Fruit fly (Drosophila melanogaster) whole organism, embryonic: ENCODE results near the gene CG13359.

Source experiments
- B-H2 ChIP-seq: fragments of 200-800 bp; sonication (Bioruptor generic); optimal IDR thresholded peaks from 2 replicates; lab custom pipeline; 2018; ENCODE audit warnings: missing biosample characterization, mild to moderate bottlenecking, missing genetic modification characterization
- CG10147 ChIP-seq: fragments of 200-800 bp; sonication (Bioruptor generic); optimal IDR thresholded peaks from 2 replicates; lab custom pipeline; 2019; ENCODE audit warnings: missing biosample characterization, mild to moderate bottlenecking, missing genetic modification characterization, moderate library complexity
- CG10431 ChIP-seq: fragments of 200-800 bp; sonication (Bioruptor generic); optimal IDR thresholded peaks from 3 replicates; lab custom pipeline; 2018; ENCODE audit warnings: missing biosample characterization, mild to moderate bottlenecking, missing genetic modification characterization
- CG12942 ChIP-seq: fragments of 200-800 bp; sonication (Bioruptor generic); optimal IDR thresholded peaks from 3 replicates; lab custom pipeline; 2016; ENCODE audit warnings: missing biosample characterization, missing genetic modification characterization
- CG17186 ChIP-seq: fragments of 200-800 bp; sonication (Bioruptor generic); optimal IDR thresholded peaks from 3 replicates; lab custom pipeline; 2017; ENCODE audit warnings: missing biosample characterization, missing genetic modification reagents, missing genetic modification characterization
- CG17912 ChIP-seq: fragments of 200-800 bp; sonication (Bioruptor generic); optimal IDR thresholded peaks from 2 replicates; lab custom pipeline; 2018; ENCODE audit warnings: missing biosample characterization, mild to moderate bottlenecking, missing genetic modification characterization
- CG32767 ChIP-seq: fragments of 200-800 bp; sonication (Bioruptor generic); IDR thresholded peaks from 2 replicates; pipeline ENCODE4 v1.3.6; 2022; ENCODE audit warnings: missing biosample characterization, missing genetic modification characterization
- CG34224 ChIP-seq: fragments of 200-800 bp; sonication (Bioruptor generic); IDR thresholded peaks from 3 replicates; pipeline ENCODE4 v1.3.6; 2022; ENCODE audit warnings: missing biosample characterization, missing genetic modification characterization; ENCODE audit not compliant: partially characterized antibody
- CG3726 ChIP-seq: fragments of 200-800 bp; sonication (Bioruptor generic); IDR thresholded peaks from 3 replicates; pipeline ENCODE4, ENCODE4 v1.3.6; 2022; ENCODE audit warnings: missing biosample characterization, missing genetic modification characterization
- CG4282 ChIP-seq: fragments of 200-800 bp; sonication (Bioruptor generic); optimal IDR thresholded peaks from 2 replicates; lab custom pipeline; 2016; ENCODE audit warnings: missing biosample characterization, missing genetic modification characterization
- CG43689 ChIP-seq: fragments of 200-800 bp; sonication (Bioruptor generic); IDR thresholded peaks from 2 replicates; pipeline ENCODE4 v1.3.6; 2022; ENCODE audit warnings: missing biosample characterization, missing genetic modification characterization
- CG6689 ChIP-seq: fragments of 200-800 bp; sonication (Bioruptor generic); IDR thresholded peaks from 2 replicates; pipeline ENCODE4 v1.3.6; 2022; ENCODE audit warnings: missing biosample characterization, missing genetic modification characterization
- CG6765 ChIP-seq: fragments of 200-800 bp; sonication (Bioruptor generic); optimal IDR thresholded peaks from 3 replicates; lab custom pipeline; 2017; ENCODE audit warnings: missing biosample characterization, mild to moderate bottlenecking, missing genetic modification characterization
- CG7372 ChIP-seq: fragments of 200-800 bp; sonication (Bioruptor generic); IDR thresholded peaks from 2 replicates; pipeline ENCODE4 v1.3.6; 2022; ENCODE audit warnings: missing biosample characterization, missing genetic modification characterization
- CG7928 ChIP-seq: fragments of 200-800 bp; sonication (Bioruptor generic); optimal IDR thresholded peaks from 2 replicates; lab custom pipeline; 2017; ENCODE audit warnings: missing biosample characterization, mild to moderate bottlenecking, missing genetic modification characterization
- CoRest ChIP-seq: fragments of 200-800 bp; sonication (Bioruptor generic); optimal IDR thresholded peaks from 3 replicates; lab custom pipeline; 2018; ENCODE audit warnings: missing biosample characterization, mild to moderate bottlenecking, missing genetic modification characterization, moderate library complexity
- Dad ChIP-seq: fragments of 200-800 bp; sonication (Bioruptor generic); optimal IDR thresholded peaks from 3 replicates; lab custom pipeline; 2016; ENCODE audit warnings: missing biosample characterization, missing genetic modification characterization
- Drgx ChIP-seq: fragments of 200-800 bp; sonication (Bioruptor generic); IDR thresholded peaks from 2 replicates; pipeline ENCODE4 v1.3.6; 2022; ENCODE audit warnings: missing biosample characterization, missing genetic modification characterization
- Elba2 ChIP-seq: fragments of 200-800 bp; sonication (Bioruptor generic); optimal IDR thresholded peaks from 3 replicates; lab custom pipeline; 2016; ENCODE audit warnings: missing biosample characterization, missing genetic modification characterization
- HLH4C ChIP-seq: fragments of 200-800 bp; sonication (Bioruptor generic); IDR thresholded peaks from 3 replicates; pipeline ENCODE4 v1.3.6; 2022; ENCODE audit warnings: missing biosample characterization, missing genetic modification characterization; ENCODE audit not compliant: partially characterized antibody
- Hey ChIP-seq: fragments of 200-800 bp; sonication (Bioruptor generic); optimal IDR thresholded peaks from 3 replicates; lab custom pipeline; 2018; ENCODE audit warnings: missing biosample characterization, mild to moderate bottlenecking, missing genetic modification characterization
- MBD-R2 ChIP-seq: fragments of 200-800 bp; sonication (Bioruptor generic); IDR thresholded peaks from 2 replicates; pipeline ENCODE4 v1.3.6; 2022; ENCODE audit warnings: missing biosample characterization, missing genetic modification characterization
- Opbp ChIP-seq: fragments of 200-800 bp; sonication (Bioruptor generic); IDR thresholded peaks from 3 replicates; pipeline ENCODE4 v1.3.6; 2022; ENCODE audit warnings: missing biosample characterization, missing genetic modification characterization; ENCODE audit not compliant: partially characterized antibody
- Scr ChIP-seq: fragments of 200-800 bp; sonication (Bioruptor generic); IDR thresholded peaks from 2 replicates; pipeline ENCODE4 v1.3.6; 2022; ENCODE audit warnings: missing biosample characterization, missing genetic modification characterization; ENCODE audit not compliant: partially characterized antibody
- Sry-β ChIP-seq: fragments of 200-800 bp; sonication (Bioruptor generic); optimal IDR thresholded peaks from 2 replicates; lab custom pipeline; 2018; ENCODE audit warnings: missing biosample characterization, mild to moderate bottlenecking, missing genetic modification characterization, moderate library complexity
- Sry-δ ChIP-seq: fragments of 200-800 bp; sonication (Bioruptor generic); optimal IDR thresholded peaks from 2 replicates; lab custom pipeline; 2016; ENCODE audit warnings: missing biosample characterization, missing genetic modification characterization
- ase ChIP-seq: fragments of 200-800 bp; sonication (Bioruptor generic); IDR thresholded peaks from 3 replicates; pipeline ENCODE4 v1.3.6; 2022; ENCODE audit warnings: missing biosample characterization, missing genetic modification characterization
- bbx ChIP-seq: fragments of 200-800 bp; sonication (Bioruptor generic); IDR thresholded peaks from 2 replicates; pipeline ENCODE4 v1.3.6; 2022; ENCODE audit warnings: missing biosample characterization, missing genetic modification characterization; ENCODE audit not compliant: partially characterized antibody
- bowl ChIP-seq: fragments of 200-800 bp; sonication (Bioruptor generic); IDR thresholded peaks from 2 replicates; pipeline ENCODE4 v1.3.6; 2022; ENCODE audit warnings: missing biosample characterization, missing genetic modification characterization
- exex ChIP-seq: fragments of 200-800 bp; sonication (Bioruptor generic); optimal IDR thresholded peaks from 4 replicates; lab custom pipeline; 2018; ENCODE audit warnings: missing biosample characterization, mild to moderate bottlenecking, missing genetic modification characterization, moderate library complexity
- gsb-n ChIP-seq: fragments of 200-800 bp; sonication (Bioruptor generic); optimal IDR thresholded peaks from 3 replicates; lab custom pipeline; 2018; ENCODE audit warnings: missing biosample characterization, mild to moderate bottlenecking, missing genetic modification characterization
- gt ChIP-seq: fragments of 200-800 bp; sonication (Bioruptor generic); IDR thresholded peaks from 2 replicates; pipeline ENCODE4 v1.3.6; 2022; ENCODE audit warnings: missing biosample characterization, missing genetic modification characterization
- hkb ChIP-seq, 2 experiments: fragments of 200-800 bp in 1 of 2; fragments of >200 bp in 1 of 2; sonication (Bioruptor generic) in 1 of 2; IDR thresholded peaks in 1 of 2; optimal IDR thresholded peaks in 1 of 2; 2 replicates each; pipeline versions ENCODE4 v1.3.6 to Lab custom; 2017 to 2022; ENCODE audit warnings: missing biosample characterization in 1 of 2, missing genetic modification characterization in 1 of 2
- insv ChIP-seq, 2 experiments: fragments of 200-800 bp; sonication (Bioruptor generic); optimal IDR thresholded peaks; 3 replicates each; lab custom pipeline; 2016 to 2018; ENCODE audit warnings: missing biosample characterization in 2 of 2, missing genetic modification characterization in 2 of 2
- jumu ChIP-seq: fragments of 200-800 bp; sonication (Bioruptor generic); optimal IDR thresholded peaks from 3 replicates; lab custom pipeline; 2016; ENCODE audit warnings: missing biosample characterization, missing genetic modification characterization
- ken ChIP-seq: fragments of 200-800 bp; sonication (Bioruptor generic); IDR thresholded peaks from 3 replicates; pipeline ENCODE4 v1.3.6; 2022; ENCODE audit warnings: missing biosample characterization, missing genetic modification characterization
- kni ChIP-seq: fragments of 200-800 bp; sonication (Bioruptor generic); optimal IDR thresholded peaks from 3 replicates; lab custom pipeline; 2017; ENCODE audit warnings: mild to moderate bottlenecking, missing biosample characterization, missing genetic modification reagents, missing genetic modification characterization
- knrl ChIP-seq: fragments of 200-800 bp; sonication (Bioruptor generic); IDR thresholded peaks from 3 replicates; pipeline ENCODE4 v1.3.6; 2022; ENCODE audit warnings: missing biosample characterization, missing genetic modification characterization; ENCODE audit not compliant: partially characterized antibody
- pan ChIP-seq, 4 experiments: fragments of >200 bp in 3 of 4; fragments of 200-800 bp in 1 of 4; sonication (Bioruptor generic) in 1 of 4; optimal IDR thresholded peaks in 3 of 4; IDR thresholded peaks in 1 of 4; 2 replicates each; pipeline versions ENCODE4 v1.3.6 to Lab custom; 2017 to 2022; ENCODE audit warnings: missing biosample characterization in 2 of 4, missing genetic modification characterization in 2 of 4, mixed read lengths in 1 of 4
- pita ChIP-seq: fragments of 200-800 bp; sonication (Bioruptor generic); optimal IDR thresholded peaks from 2 replicates; lab custom pipeline; 2017; ENCODE audit warnings: missing biosample characterization, mild to moderate bottlenecking, missing genetic modification characterization
- run ChIP-seq: fragments of 200-800 bp; sonication (Bioruptor generic); optimal IDR thresholded peaks from 3 replicates; lab custom pipeline; 2018; ENCODE audit warnings: missing biosample characterization, mild to moderate bottlenecking, missing genetic modification characterization
- sens ChIP-seq: fragments of 200-800 bp; sonication (Bioruptor generic); peaks from one replicate; lab custom pipeline; 2016; ENCODE audit warnings: missing biosample characterization, missing genetic modification characterization
- slbo ChIP-seq: fragments of 200-800 bp; sonication (Bioruptor generic); IDR thresholded peaks from 2 replicates; pipeline ENCODE4 v1.3.6; 2022; ENCODE audit warnings: missing biosample characterization, missing genetic modification characterization
- tgo ChIP-seq: fragments of 200-800 bp; sonication (Bioruptor generic); IDR thresholded peaks from 3 replicates; pipeline ENCODE4 v1.3.6; 2022; ENCODE audit warnings: missing biosample characterization, missing genetic modification characterization
- tll ChIP-seq, 2 experiments: fragments of 200-800 bp in 1 of 2; fragments of >200 bp in 1 of 2; sonication (Bioruptor generic) in 1 of 2; optimal IDR thresholded peaks; 2 replicates each; lab custom pipeline; 2017 to 2019; ENCODE audit warnings: missing biosample characterization in 2 of 2, missing genetic modification characterization in 2 of 2, mild to moderate bottlenecking in 1 of 2, moderate library complexity in 1 of 2
- unc-4 ChIP-seq: fragments of 200-800 bp; sonication (Bioruptor generic); IDR thresholded peaks from 2 replicates; pipeline ENCODE4 v1.3.6; 2022; ENCODE audit warnings: missing biosample characterization, missing genetic modification characterization; ENCODE audit not compliant: partially characterized antibody
- vnd ChIP-seq: fragments of 200-800 bp; sonication (Bioruptor generic); IDR thresholded peaks from 3 replicates; pipeline ENCODE4 v1.3.6; 2022; ENCODE audit warnings: missing biosample characterization, missing genetic modification characterization; ENCODE audit not compliant: partially characterized antibody

The CG13359 gene

DNA sequence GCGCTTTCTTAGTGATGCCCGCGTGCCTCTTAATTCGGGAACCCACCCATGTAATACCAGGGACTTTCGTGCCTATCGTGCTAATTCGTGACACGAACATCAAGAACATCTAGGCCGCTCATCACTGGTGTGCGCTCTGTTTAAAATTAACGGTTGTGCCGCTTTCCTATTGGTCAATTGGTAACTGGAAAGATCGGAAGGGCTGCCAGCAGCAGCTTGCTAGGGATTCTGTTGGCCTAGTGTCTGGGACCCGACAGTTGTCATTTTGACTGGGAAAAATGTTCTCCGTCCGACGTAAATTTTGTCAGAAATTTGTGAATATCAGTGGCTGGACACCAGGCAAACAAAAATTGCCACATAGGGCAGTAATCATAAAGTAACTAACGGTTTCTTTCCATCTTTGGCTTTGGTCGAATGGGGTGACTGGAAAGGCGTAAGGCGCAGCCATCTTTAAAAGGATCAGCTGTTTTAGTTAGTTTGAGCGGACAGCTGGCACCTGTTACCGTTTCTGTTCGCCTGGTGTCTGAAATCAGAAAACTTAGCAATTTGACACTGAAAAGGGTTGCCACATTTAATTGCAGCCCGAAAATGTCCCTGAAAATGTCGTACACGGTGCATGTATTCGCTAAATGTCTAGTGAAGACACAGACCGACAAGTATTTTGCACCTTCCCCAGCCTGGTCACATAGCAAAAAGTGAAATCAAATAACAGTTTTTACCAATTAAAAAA lies 44.2 kb downstream of the CG13359 start, which contains the start of gene CG5273 (continued):
- TF ChIP-seq sens (GFP tag; lab: Kevin White, UChicago) (peak; percentile 91), CG32767 (GFP tag; lab: Robert Waterston, UW) (no peak), ase (GFP tag; lab: Robert Waterston, UW) (no peak), Scr (GFP tag; lab: Robert Waterston, UW) (peak; percentile 97), pan (optimal IDR thresholded peaks at IDR 0.05; lab: Kevin White, UChicago) (no peak), pan (GFP tag; optimal IDR thresholded peaks at IDR 0.05 in 1 of 2, IDR thresholded peaks at IDR 0.05 in 1 of 2) (peak in 1 of 2 experiments; percentile 18), CG10431 (peak; percentile 64), B-H2 (GFP tag; lab: Kevin White, UChicago) (peak; percentile 66), exex (peak; percentile 14), Elba2 (peak; percentile 99), HLH4C (GFP tag; lab: Robert Waterston, UW) (peak; percentile 82), slbo (GFP tag; lab: Robert Waterston, UW) (peak; percentile 51), vnd (peak; percentile 89), CG17186 (peak; percentile 74), insv (GFP tag; optimal IDR thresholded peaks at IDR 0.05; lab: Kevin White, UChicago) (peak in 1 of 2 experiments; percentile 78), CG4282 (GFP tag; lab: Kevin White, UChicago) (no peak), kni (GFP tag; lab: Kevin White, UChicago) (peak; percentile 100), Sry-β (peak; percentile 95), CG12942 (GFP tag; lab: Kevin White, UChicago) (peak; percentile 7), gt (GFP tag; lab: Robert Waterston, UW) (no peak), CG17912 (GFP tag; lab: Kevin White, UChicago) (peak; percentile 6), CoRest (peak; percentile 31), unc-4 (peak; percentile 90), MBD-R2 (GFP tag; lab: Robert Waterston, UW) (peak; percentile 79), pita (GFP tag; lab: Kevin White, UChicago) (peak; percentile 94), tll (GFP tag; optimal IDR thresholded peaks at IDR 0.05; lab: Kevin White, UChicago) (peak in 1 of 2 experiments; percentile 79), knrl (GFP tag; lab: Robert Waterston, UW) (peak; percentile 81), Hey (no peak), jumu (GFP tag; lab: Kevin White, UChicago) (no peak), run (no peak), bbx (peak; percentile 97), CG6765 (GFP tag; lab: Kevin White, UChicago) (peak; percentile 0), CG10147 (GFP tag; lab: Kevin White, UChicago) (peak; percentile 7), gsb-n (tag; lab: Kevin White, UChicago) (peak; percentile 25), Sry-δ (GFP tag; lab: Kevin White, UChicago) (peak; percentile 39), Drgx (peak; percentile 28; the same call in 1 of the 2 replicates), CG7372 (GFP tag; lab: Robert Waterston, UW) (no peak), CG43689 (GFP tag; lab: Robert Waterston, UW) (no peak), CG7928 (GFP tag; lab: Kevin White, UChicago) (peak; percentile 72), ken (GFP tag; lab: Robert Waterston, UW) (0 out of 3 replicates have a peak, but pooled peaks have one; percentile 24), CG34224 (GFP tag; lab: Robert Waterston, UW) (peak; percentile 98), Dad (GFP tag; lab: Kevin White, UChicago) (no peak), tgo (GFP tag; lab: Robert Waterston, UW) (no peak), Opbp (GFP tag; lab: Robert Waterston, UW) (peak; percentile 95), hkb (optimal IDR thresholded peaks at IDR 0.05; lab: Kevin White, UChicago) (no peak), hkb (GFP tag; IDR thresholded peaks at IDR 0.05; lab: Robert Waterston, UW) (no peak; the same call in 1 of the 2 replicates), bowl (GFP tag; lab: Robert Waterston, UW) (no peak), CG3726 (GFP tag; lab: Robert Waterston, UW) (no peak), CG6689 (GFP tag; lab: Robert Waterston, UW) (no peak)
